1 fruit fly cellular context compared by ENCODE assay signal in the genomic region with DNA sequence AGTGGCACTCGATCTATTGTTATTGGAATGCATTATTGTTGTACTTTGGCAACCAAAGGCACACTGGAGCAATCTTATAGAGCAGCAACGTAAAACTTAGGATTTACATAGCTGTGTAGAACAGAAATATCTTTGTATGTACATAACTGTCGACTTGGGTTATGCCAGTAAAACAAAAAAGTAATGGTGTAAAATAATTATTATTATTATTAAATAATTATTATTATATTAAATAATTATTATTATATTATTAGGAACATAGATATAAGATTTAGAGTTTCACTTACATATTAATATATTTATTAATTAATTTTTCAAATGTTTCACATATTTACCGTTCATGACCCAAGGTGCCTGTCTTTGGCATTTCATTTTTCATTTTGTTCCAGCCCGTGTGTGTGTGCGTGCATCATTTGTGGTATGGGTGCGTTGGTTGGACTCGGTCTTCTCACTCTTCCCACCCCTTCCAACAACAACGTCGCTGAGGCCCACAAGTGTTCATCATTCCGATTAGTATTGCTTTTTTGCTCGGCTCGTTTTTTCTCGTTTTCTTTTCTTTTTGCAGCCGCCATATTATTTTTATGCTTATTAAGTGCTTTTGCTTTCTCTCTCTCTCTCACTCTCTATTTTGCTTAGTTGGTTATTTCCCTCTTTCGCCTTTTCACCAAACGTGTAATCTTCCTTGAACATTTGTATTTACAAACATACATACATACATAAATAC.
TF ChIP-seq lines count a peak whose summit lies in the region.

No protein-coding gene starts in this region.

TF ChIP-seq in whole organism, embryonic, 481 proteins besides CTCF, POLR2A, EP300 and RAD21 (continued from another document):
- peak; percentile 81 for TF ChIP-seq CG1603 (tag; optimal IDR thresholded peaks at IDR 0.05; lab: Kevin White, UChicago)
- TF ChIP-seq caup (GFP tag; optimal IDR thresholded peaks at IDR 0.05; lab: Kevin White, UChicago; ENCODE audit: severe bottlenecking) = peak; percentile 96
- no peak for TF ChIP-seq Dfd (GFP tag; optimal IDR thresholded peaks at IDR 0.05; lab: Kevin White, UChicago)
- TF ChIP-seq stwl (tag; optimal IDR thresholded peaks at IDR 0.05; lab: Kevin White, UChicago) = peak; percentile 62
- no peak for TF ChIP-seq h (optimal IDR thresholded peaks at IDR 0.05; lab: Kevin White, UChicago)
- TF ChIP-seq mld (GFP tag; IDR thresholded peaks at IDR 0.05; lab: Robert Waterston, UW; ENCODE audit: partially characterized antibody) = no peak
- no peak for TF ChIP-seq da (GFP tag; optimal IDR thresholded peaks at IDR 0.05; lab: Kevin White, UChicago)
- TF ChIP-seq pita (GFP tag; optimal IDR thresholded peaks at IDR 0.05; lab: Kevin White, UChicago) = no peak
- peak; percentile 94 for TF ChIP-seq Fer3 (tag; optimal IDR thresholded peaks at IDR 0.05; lab: Kevin White, UChicago)
- peak; percentile 93 for TF ChIP-seq CG32532 (GFP tag; IDR thresholded peaks at IDR 0.05; lab: Robert Waterston, UW)
- TF ChIP-seq CG3995 (GFP tag; optimal IDR thresholded peaks at IDR 0.05; lab: Kevin White, UChicago) = peak; percentile 48
- TF ChIP-seq CG34224 (GFP tag; IDR thresholded peaks at IDR 0.05; lab: Robert Waterston, UW; ENCODE audit: partially characterized antibody) = no peak
- peak; percentile 84 for TF ChIP-seq seq (GFP tag; IDR thresholded peaks at IDR 0.05; lab: Robert Waterston, UW)
- peak; percentile 91 for TF ChIP-seq esg (GFP tag; conservative IDR thresholded peaks at IDR 0.05; lab: Robert Waterston, UW)
- TF ChIP-seq CG7372 (GFP tag; IDR thresholded peaks at IDR 0.05; lab: Robert Waterston, UW) = peak; percentile 94
- peak; percentile 28 for TF ChIP-seq luna (GFP tag; optimal IDR thresholded peaks at IDR 0.05; lab: Kevin White, UChicago)
- no peak for TF ChIP-seq tna (GFP tag; IDR thresholded peaks at IDR 0.05; lab: Robert Waterston, UW; ENCODE audit: partially characterized antibody)
- TF ChIP-seq disco-r (GFP tag; optimal IDR thresholded peaks at IDR 0.05; lab: Kevin White, UChicago) = peak; percentile 45
- peak; percentile 89 for TF ChIP-seq ab (GFP tag; optimal IDR thresholded peaks at IDR 0.05; lab: Kevin White, UChicago)
- TF ChIP-seq NK7.1 (GFP tag; optimal IDR thresholded peaks at IDR 0.05; lab: Kevin White, UChicago) = peak; percentile 74
- peak; percentile 80 for TF ChIP-seq Hsf (GFP tag; optimal IDR thresholded peaks at IDR 0.05; lab: Kevin White, UChicago)
- peak; percentile 99 for TF ChIP-seq CG2712 (tag; optimal IDR thresholded peaks at IDR 0.05; lab: Kevin White, UChicago)
- TF ChIP-seq D19B (GFP tag; optimal IDR thresholded peaks at IDR 0.05; lab: Kevin White, UChicago) = peak; percentile 91
- peak; percentile 84 for TF ChIP-seq CG15514 (GFP tag; optimal IDR thresholded peaks at IDR 0.05; lab: Kevin White, UChicago)
- peak; percentile 87 for TF ChIP-seq NFAT (GFP tag; IDR thresholded peaks at IDR 0.05; lab: Robert Waterston, UW)
